Worm (Caenorhabditis elegans): ENCODE data around the gene F49E2.2.
A peak's percentile ranks its signal among the peaks of the same experiment; 100 is the strongest.

The F49E2.2 gene

DNA sequence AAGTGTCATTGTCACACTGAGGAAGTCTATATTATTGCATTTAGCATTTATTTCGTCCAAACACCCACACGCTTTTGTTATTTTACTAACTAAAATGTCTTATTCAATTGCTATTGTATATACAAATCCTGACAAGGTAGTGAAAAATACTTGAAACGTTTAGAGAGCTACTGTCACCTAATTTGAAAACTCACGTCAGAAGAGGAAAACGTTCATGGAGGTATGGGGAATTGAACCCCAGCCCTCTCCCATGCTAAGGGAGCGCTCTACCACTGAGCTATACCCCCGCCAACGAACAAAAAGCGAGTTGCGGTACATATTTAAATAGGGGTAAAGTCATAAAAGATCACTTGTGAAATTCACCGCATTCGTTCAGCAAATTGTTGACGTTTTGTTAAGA lies 56.1 kb downstream of the F49E2.2 start (continued):
- TF ChIP-seq ceh-8 (GFP tag; optimal IDR thresholded peaks at IDR 0.05): no peak
- TF ChIP-seq isw-1 (GFP tag; IDR thresholded peaks at IDR 0.05): no peak
- no peak for TF ChIP-seq lin-39 (tag; optimal IDR thresholded peaks at IDR 0.05)
- TF ChIP-seq skn-1 (tag; optimal IDR thresholded peaks at IDR 0.05): no peak
- peak; percentile 39 for TF ChIP-seq nhr-47 (tag; optimal IDR thresholded peaks at IDR 0.05)
- no peak for TF ChIP-seq nhr-76 (tag; optimal IDR thresholded peaks at IDR 0.05)
- no peak for TF ChIP-seq dsc-1 (tag; optimal IDR thresholded peaks at IDR 0.05)
- no peak for TF ChIP-seq C34B4.2 (tag; optimal IDR thresholded peaks at IDR 0.05)
- TF ChIP-seq C04F5.9 (tag; optimal IDR thresholded peaks at IDR 0.05): no peak
- TF ChIP-seq unc-30 (tag; optimal IDR thresholded peaks at IDR 0.05): no peak
- peak; percentile 36 for TF ChIP-seq rnt-1 (tag; optimal IDR thresholded peaks at IDR 0.05)
- TF ChIP-seq egl-27 (tag; optimal IDR thresholded peaks at IDR 0.05): no peak
- TF ChIP-seq nhr-237 (tag; optimal IDR thresholded peaks at IDR 0.05): no peak
- TF ChIP-seq lin-14 (GFP tag; optimal IDR thresholded peaks at IDR 0.05): no peak
- TF ChIP-seq fkh-4 (tag; optimal IDR thresholded peaks at IDR 0.05; ENCODE audit: borderline replicate concordance): no peak
- TF ChIP-seq snpc-4 (tag; optimal IDR thresholded peaks at IDR 0.05): no peak
